Worm (Caenorhabditis elegans): Measurements from ENCODE around the gene F38B6.8.

Gene F38B6.8

ce11 chrX:6674333-6674919 is 8.2 kb downstream of the F38B6.8 start, which contains the start of gene F38B6.4:
Gene F38B6.4, plus strand, starts transcription at chrX:6674869.
- TF ChIP-seq cog-1 (tag; optimal IDR thresholded peaks at IDR 0.05) (no peak), ztf-23 (GFP tag; IDR thresholded peaks at IDR 0.05) (no peak), flt-1 (GFP tag; IDR thresholded peaks at IDR 0.05) (no peak), tab-1 (GFP tag; IDR thresholded peaks at IDR 0.05) (no peak), ztf-29 (GFP tag; IDR thresholded peaks at IDR 0.05) (no peak), T22C8.4 (GFP tag; IDR thresholded peaks at IDR 0.05) (no peak), med-1 (GFP tag; optimal IDR thresholded peaks at IDR 0.05; ENCODE audit: insufficient read depth) (no peak), klf-2 (GFP tag; conservative IDR thresholded peaks at IDR 0.05) (no peak), ref-1 (GFP tag; conservative IDR thresholded peaks at IDR 0.05) (no peak)

ce11 chrX:6672519-6672918 is 10.1 kb downstream of the F38B6.8 start, which contains the start of gene col-172:
Gene col-172, plus strand, starts transcription at chrX:6672819.
- TF ChIP-seq tab-1 (GFP tag; IDR thresholded peaks at IDR 0.05), result no peak
- TF ChIP-seq ref-1 (GFP tag; conservative IDR thresholded peaks at IDR 0.05), result no peak
- TF ChIP-seq klf-2 (GFP tag; conservative IDR thresholded peaks at IDR 0.05), result no peak
- no peak for TF ChIP-seq ztf-23 (GFP tag; IDR thresholded peaks at IDR 0.05)
- no peak for TF ChIP-seq cog-1 (tag; optimal IDR thresholded peaks at IDR 0.05)
- TF ChIP-seq flt-1 (GFP tag; IDR thresholded peaks at IDR 0.05), result no peak
- TF ChIP-seq ztf-29 (GFP tag; IDR thresholded peaks at IDR 0.05), result no peak
- no peak for TF ChIP-seq med-1 (GFP tag; optimal IDR thresholded peaks at IDR 0.05; ENCODE audit: insufficient read depth)
- TF ChIP-seq T22C8.4 (GFP tag; IDR thresholded peaks at IDR 0.05), result no peak

- no peak for TF ChIP-seq ztf-23 (GFP tag; IDR thresholded peaks at IDR 0.05)
- TF ChIP-seq tab-1 (GFP tag; IDR thresholded peaks at IDR 0.05), result no peak
- TF ChIP-seq T22C8.4 (GFP tag; IDR thresholded peaks at IDR 0.05), result no peak
- no peak for TF ChIP-seq ref-1 (GFP tag; conservative IDR thresholded peaks at IDR 0.05)
Observed at ce11 chrX:6671717-6672116, 10.9 kb downstream of the F38B6.8 start.

- TF ChIP-seq ref-1 (GFP tag; conservative IDR thresholded peaks at IDR 0.05) (no peak), ztf-29 (GFP tag; IDR thresholded peaks at IDR 0.05) (no peak), flt-1 (GFP tag; IDR thresholded peaks at IDR 0.05) (no peak), ztf-23 (GFP tag; IDR thresholded peaks at IDR 0.05) (no peak), klf-2 (GFP tag; conservative IDR thresholded peaks at IDR 0.05) (no peak), med-1 (GFP tag; optimal IDR thresholded peaks at IDR 0.05; ENCODE audit: insufficient read depth) (no peak), T22C8.4 (GFP tag; IDR thresholded peaks at IDR 0.05) (no peak), cog-1 (tag; optimal IDR thresholded peaks at IDR 0.05) (no peak), tab-1 (GFP tag; IDR thresholded peaks at IDR 0.05) (no peak)
Observed at ce11 chrX:6669366-6669765, 13.2 kb downstream of the F38B6.8 start.

ce11 chrX:6668911-6669310 is 13.7 kb downstream of the F38B6.8 start, which contains the start of gene nhr-137:
Gene nhr-137, minus strand, starts transcription at chrX:6669011.
- TF ChIP-seq cog-1 (tag; optimal IDR thresholded peaks at IDR 0.05), result no peak
- TF ChIP-seq flt-1 (GFP tag; IDR thresholded peaks at IDR 0.05), result no peak
- TF ChIP-seq T22C8.4 (GFP tag; IDR thresholded peaks at IDR 0.05), result no peak
- no peak for TF ChIP-seq tab-1 (GFP tag; IDR thresholded peaks at IDR 0.05)
- no peak for TF ChIP-seq med-1 (GFP tag; optimal IDR thresholded peaks at IDR 0.05; ENCODE audit: insufficient read depth)
- TF ChIP-seq klf-2 (GFP tag; conservative IDR thresholded peaks at IDR 0.05), result no peak
- no peak for TF ChIP-seq ztf-23 (GFP tag; IDR thresholded peaks at IDR 0.05)
- no peak for TF ChIP-seq ztf-29 (GFP tag; IDR thresholded peaks at IDR 0.05)
- TF ChIP-seq ref-1 (GFP tag; conservative IDR thresholded peaks at IDR 0.05), result no peak

- TF ChIP-seq cog-1 (tag; optimal IDR thresholded peaks at IDR 0.05) (no peak), klf-2 (GFP tag; conservative IDR thresholded peaks at IDR 0.05) (no peak), flt-1 (GFP tag; IDR thresholded peaks at IDR 0.05) (no peak), T22C8.4 (GFP tag; IDR thresholded peaks at IDR 0.05) (no peak), ref-1 (GFP tag; conservative IDR thresholded peaks at IDR 0.05) (no peak), ztf-23 (GFP tag; IDR thresholded peaks at IDR 0.05) (no peak), med-1 (GFP tag; optimal IDR thresholded peaks at IDR 0.05; ENCODE audit: insufficient read depth) (no peak), ztf-29 (GFP tag; IDR thresholded peaks at IDR 0.05) (no peak), tab-1 (GFP tag; IDR thresholded peaks at IDR 0.05) (no peak)
Observed at ce11 chrX:6667468-6667867, 15.1 kb downstream of the F38B6.8 start.

- TF ChIP-seq cog-1 (tag; optimal IDR thresholded peaks at IDR 0.05), result no peak
- TF ChIP-seq med-1 (GFP tag; optimal IDR thresholded peaks at IDR 0.05; ENCODE audit: insufficient read depth), result no peak
- TF ChIP-seq klf-2 (GFP tag; conservative IDR thresholded peaks at IDR 0.05), result no peak
- no peak for TF ChIP-seq ztf-29 (GFP tag; IDR thresholded peaks at IDR 0.05)
- TF ChIP-seq ztf-23 (GFP tag; IDR thresholded peaks at IDR 0.05), result no peak
- TF ChIP-seq ref-1 (GFP tag; conservative IDR thresholded peaks at IDR 0.05), result no peak
- no peak for TF ChIP-seq tab-1 (GFP tag; IDR thresholded peaks at IDR 0.05)
- TF ChIP-seq flt-1 (GFP tag; IDR thresholded peaks at IDR 0.05), result no peak
- no peak for TF ChIP-seq T22C8.4 (GFP tag; IDR thresholded peaks at IDR 0.05)
Observed at ce11 chrX:6665129-6665858, 17.3 kb downstream of the F38B6.8 start.

ce11 chrX:6663780-6664437 is 18.7 kb downstream of the F38B6.8 start:
- TF ChIP-seq klf-2 (GFP tag; conservative IDR thresholded peaks at IDR 0.05) (no peak), flt-1 (GFP tag; IDR thresholded peaks at IDR 0.05) (no peak), med-1 (GFP tag; optimal IDR thresholded peaks at IDR 0.05; ENCODE audit: insufficient read depth) (no peak), T22C8.4 (GFP tag; IDR thresholded peaks at IDR 0.05) (no peak), ref-1 (GFP tag; conservative IDR thresholded peaks at IDR 0.05) (no peak), tab-1 (GFP tag; IDR thresholded peaks at IDR 0.05) (no peak), ztf-29 (GFP tag; IDR thresholded peaks at IDR 0.05) (no peak), cog-1 (tag; optimal IDR thresholded peaks at IDR 0.05) (no peak), ztf-23 (GFP tag; IDR thresholded peaks at IDR 0.05) (no peak)

ce11 chrX:6662267-6662666 is 20.3 kb downstream of the F38B6.8 start:
- TF ChIP-seq T22C8.4 (GFP tag; IDR thresholded peaks at IDR 0.05), result no peak
- no peak for TF ChIP-seq cog-1 (tag; optimal IDR thresholded peaks at IDR 0.05)
- TF ChIP-seq ztf-29 (GFP tag; IDR thresholded peaks at IDR 0.05), result no peak
- no peak for TF ChIP-seq ztf-23 (GFP tag; IDR thresholded peaks at IDR 0.05)
- no peak for TF ChIP-seq klf-2 (GFP tag; conservative IDR thresholded peaks at IDR 0.05)
- TF ChIP-seq flt-1 (GFP tag; IDR thresholded peaks at IDR 0.05), result no peak
- TF ChIP-seq med-1 (GFP tag; optimal IDR thresholded peaks at IDR 0.05; ENCODE audit: insufficient read depth), result no peak
- no peak for TF ChIP-seq ref-1 (GFP tag; conservative IDR thresholded peaks at IDR 0.05)
- no peak for TF ChIP-seq tab-1 (GFP tag; IDR thresholded peaks at IDR 0.05)

Measured in whole organism, midembryonic.